Fruit fly (Drosophila melanogaster) whole organism, embryonic: ENCODE data around the gene Nca.

ENCODE experiments used
- ATbp ChIP-seq: fragments of 200-800 bp; sonication (Bioruptor generic); optimal IDR thresholded peaks from 2 replicates; lab custom pipeline; 2017; ENCODE audit warnings: missing biosample characterization, mild to moderate bottlenecking, missing genetic modification characterization, missing genetic modification reagents
- Adf1 ChIP-seq: fragments of 200-800 bp; sonication (Bioruptor generic); IDR thresholded peaks from 2 replicates; pipeline ENCODE4 v1.3.6; 2022; ENCODE audit warnings: missing biosample characterization, missing genetic modification characterization
- Aef1 ChIP-seq: fragments of 200-800 bp; sonication (Bioruptor generic); IDR thresholded peaks from 3 replicates; pipeline ENCODE4 v1.3.6; 2022; ENCODE audit warnings: missing biosample characterization, missing genetic modification characterization
- CG11398 ChIP-seq: fragments of 200-800 bp; sonication (Bioruptor generic); optimal IDR thresholded peaks from 2 replicates; lab custom pipeline; 2016; ENCODE audit warnings: missing biosample characterization, missing genetic modification characterization
- CG12219 ChIP-seq: fragments of 200-800 bp; sonication (Bioruptor generic); optimal IDR thresholded peaks from 3 replicates; lab custom pipeline; 2018; ENCODE audit warnings: missing biosample characterization, mild to moderate bottlenecking, missing genetic modification characterization
- CG14710 ChIP-seq: fragments of 200-800 bp; sonication (Bioruptor generic); optimal IDR thresholded peaks from 3 replicates; lab custom pipeline; 2019; ENCODE audit warnings: missing biosample characterization, mild to moderate bottlenecking, missing genetic modification characterization, moderate library complexity
- CG14965 ChIP-seq: fragments of 200-800 bp; sonication (Bioruptor generic); optimal IDR thresholded peaks from 2 replicates; lab custom pipeline; 2016; ENCODE audit warnings: missing biosample characterization, missing genetic modification characterization, borderline replicate concordance
- CG1529 ChIP-seq: fragments of 200-800 bp; sonication (Bioruptor generic); optimal IDR thresholded peaks from 3 replicates; lab custom pipeline; 2018; ENCODE audit warnings: missing biosample characterization, missing genetic modification characterization
- CG15696 ChIP-seq: fragments of 200-800 bp; sonication (Bioruptor generic); optimal IDR thresholded peaks from 2 replicates; lab custom pipeline; 2019; ENCODE audit warnings: missing biosample characterization, mild to moderate bottlenecking, missing genetic modification characterization, moderate library complexity
- CG16815 ChIP-seq: fragments of 200-800 bp; sonication (Bioruptor generic); optimal IDR thresholded peaks from 3 replicates; lab custom pipeline; 2017; ENCODE audit warnings: missing biosample characterization, mild to moderate bottlenecking, missing genetic modification characterization
- CG1792 ChIP-seq: fragments of 200-800 bp; sonication (Bioruptor generic); optimal IDR thresholded peaks from 2 replicates; lab custom pipeline; 2016; ENCODE audit warnings: missing biosample characterization, missing genetic modification characterization
- CG18476 ChIP-seq: fragments of 200-800 bp; sonication (Bioruptor generic); optimal IDR thresholded peaks from 2 replicates; lab custom pipeline; 2016; ENCODE audit warnings: missing biosample characterization, mild to moderate bottlenecking, missing genetic modification characterization
- CG18619 ChIP-seq: fragments of 200-800 bp; sonication (Bioruptor generic); optimal IDR thresholded peaks from 3 replicates; lab custom pipeline; 2017; ENCODE audit warnings: missing biosample characterization, mild to moderate bottlenecking, missing genetic modification characterization
- CG31388 ChIP-seq: fragments of 200-800 bp; sonication (Bioruptor generic); optimal IDR thresholded peaks from 2 replicates; lab custom pipeline; 2016; ENCODE audit warnings: missing biosample characterization, missing genetic modification characterization
- CG34422 ChIP-seq: fragments of 200-800 bp; sonication (Bioruptor generic); IDR thresholded peaks from 3 replicates; pipeline ENCODE4 v1.3.6; 2022; ENCODE audit warnings: missing biosample characterization, missing genetic modification characterization
- CG4617 ChIP-seq: fragments of 200-800 bp; sonication (Bioruptor generic); optimal IDR thresholded peaks from 3 replicates; lab custom pipeline; 2016; ENCODE audit warnings: missing biosample characterization, missing genetic modification characterization, borderline replicate concordance
- CG4730 ChIP-seq: fragments of 200-800 bp; sonication (Bioruptor generic); IDR thresholded peaks from 2 replicates; pipeline ENCODE4 v1.3.6; 2022; ENCODE audit warnings: missing biosample characterization, missing genetic modification characterization
- CG7271 ChIP-seq: fragments of 200-800 bp; sonication (Bioruptor generic); optimal IDR thresholded peaks from 2 replicates; lab custom pipeline; 2018; ENCODE audit warnings: missing biosample characterization, mild to moderate bottlenecking, missing genetic modification characterization, moderate library complexity
- CG9215 ChIP-seq: fragments of 200-800 bp; sonication (Bioruptor generic); IDR thresholded peaks from 2 replicates; pipeline ENCODE4 v1.3.6; 2022; ENCODE audit warnings: missing biosample characterization, missing genetic modification characterization
- Doc3 ChIP-seq: fragments of 200-800 bp; sonication (Bioruptor generic); IDR thresholded peaks from 3 replicates; pipeline ENCODE4 v1.3.6; 2022; ENCODE audit warnings: missing biosample characterization, missing genetic modification characterization; ENCODE audit not compliant: partially characterized antibody
- Dref ChIP-seq: fragments of 200-800 bp; sonication (Bioruptor generic); IDR thresholded peaks from 2 replicates; pipeline ENCODE4 v1.3.6; 2022; ENCODE audit warnings: missing biosample characterization, missing genetic modification characterization
- ERR ChIP-seq: fragments of 200-800 bp; sonication (Bioruptor generic); optimal IDR thresholded peaks from 2 replicates; lab custom pipeline; 2016; ENCODE audit warnings: missing biosample characterization, missing genetic modification characterization
- Ets65A ChIP-seq: fragments of 200-800 bp; sonication (Bioruptor generic); peaks from one replicate; lab custom pipeline; 2016; ENCODE audit warnings: missing biosample characterization, missing genetic modification characterization
- HHEX ChIP-seq: fragments of 200-800 bp; sonication (Bioruptor generic); optimal IDR thresholded peaks from 3 replicates; lab custom pipeline; 2017; ENCODE audit warnings: missing biosample characterization, mild to moderate bottlenecking, missing genetic modification characterization, missing genetic modification reagents
- Hr51 ChIP-seq, 2 experiments: fragments of 200-800 bp; sonication (Bioruptor generic); optimal IDR thresholded peaks; 2 replicates in 1 of 2; 3 replicates in 1 of 2; lab custom pipeline; 2016 to 2018; ENCODE audit warnings: missing biosample characterization in 2 of 2, missing genetic modification characterization in 2 of 2, mild to moderate bottlenecking in 1 of 2, moderate library complexity in 1 of 2
- Lhr ChIP-seq: fragments of 200-800 bp; sonication (Bioruptor generic); optimal IDR thresholded peaks from 3 replicates; lab custom pipeline; 2017; ENCODE audit warnings: mild to moderate bottlenecking, missing biosample characterization, missing genetic modification reagents, missing genetic modification characterization
- Meics ChIP-seq: fragments of 200-800 bp; sonication (Bioruptor generic); optimal IDR thresholded peaks from 2 replicates; lab custom pipeline; 2017; ENCODE audit warnings: missing biosample characterization, mild to moderate bottlenecking, missing genetic modification characterization
- NC2α ChIP-seq: fragments of 200-800 bp; sonication (Bioruptor generic); optimal IDR thresholded peaks from 2 replicates; lab custom pipeline; 2016; ENCODE audit warnings: missing biosample characterization, missing genetic modification characterization
- Scr ChIP-seq: fragments of 200-800 bp; sonication (Bioruptor generic); IDR thresholded peaks from 2 replicates; pipeline ENCODE4 v1.3.6; 2022; ENCODE audit warnings: missing biosample characterization, missing genetic modification characterization; ENCODE audit not compliant: partially characterized antibody
- Six4 ChIP-seq: fragments of 200-800 bp; sonication (Bioruptor generic); optimal IDR thresholded peaks from 2 replicates; lab custom pipeline; 2016; ENCODE audit warnings: missing biosample characterization, missing genetic modification characterization
- Sry-δ ChIP-seq: fragments of 200-800 bp; sonication (Bioruptor generic); optimal IDR thresholded peaks from 2 replicates; lab custom pipeline; 2016; ENCODE audit warnings: missing biosample characterization, missing genetic modification characterization
- bigmax ChIP-seq: fragments of 200-800 bp; sonication (Bioruptor generic); optimal IDR thresholded peaks from 2 replicates; lab custom pipeline; 2018; ENCODE audit warnings: missing biosample characterization, mild to moderate bottlenecking, missing genetic modification characterization
- cad ChIP-seq: fragments of >200 bp; optimal IDR thresholded peaks from 2 replicates; lab custom pipeline; 2017; ENCODE audit warnings: missing biosample characterization, missing genetic modification characterization
- cato ChIP-seq: fragments of 200-800 bp; sonication (Bioruptor generic); optimal IDR thresholded peaks from 2 replicates; lab custom pipeline; 2016; ENCODE audit warnings: missing biosample characterization, missing genetic modification characterization, borderline replicate concordance
- cg ChIP-seq: fragments of 200-800 bp; sonication (Bioruptor generic); optimal IDR thresholded peaks from 3 replicates; lab custom pipeline; 2019; ENCODE audit warnings: missing biosample characterization, mild to moderate bottlenecking, missing genetic modification characterization, moderate library complexity
- croc ChIP-seq: fragments of 200-800 bp; sonication (Bioruptor generic); conservative IDR thresholded peaks from 3 replicates; pipeline ENCODE4 v1.3.6; 2022; ENCODE audit warnings: missing biosample characterization, missing genetic modification characterization
- crp ChIP-seq, 2 experiments: fragments of 200-800 bp; sonication (Bioruptor generic); optimal IDR thresholded peaks; 2 replicates in 1 of 2; 3 replicates in 1 of 2; lab custom pipeline; 2017; ENCODE audit warnings: missing biosample characterization in 2 of 2, missing genetic modification characterization in 2 of 2, mild to moderate bottlenecking in 1 of 2, moderate library complexity in 1 of 2
- dmrt11E ChIP-seq: fragments of 200-800 bp; sonication (Bioruptor generic); optimal IDR thresholded peaks from 3 replicates; lab custom pipeline; 2018; ENCODE audit warnings: missing biosample characterization, mild to moderate bottlenecking, missing genetic modification characterization, moderate library complexity
- en ChIP-seq: fragments of 200-800 bp; sonication (Bioruptor generic); optimal IDR thresholded peaks from 2 replicates; lab custom pipeline; 2016; ENCODE audit warnings: missing biosample characterization, missing genetic modification characterization
- esg ChIP-seq: fragments of 200-800 bp; sonication (Bioruptor generic); conservative IDR thresholded peaks from 2 replicates; pipeline ENCODE4 v1.3.6; 2022; ENCODE audit warnings: missing biosample characterization, missing genetic modification characterization
- eyg ChIP-seq: fragments of 200-800 bp; sonication (Bioruptor generic); optimal IDR thresholded peaks from 3 replicates; lab custom pipeline; 2016; ENCODE audit warnings: missing biosample characterization, missing genetic modification characterization
- grn ChIP-seq: fragments of 200-800 bp; sonication (Bioruptor generic); optimal IDR thresholded peaks from 3 replicates; lab custom pipeline; 2017; ENCODE audit warnings: missing biosample characterization, missing genetic modification characterization
- jigr1 ChIP-seq: fragments of 200-800 bp; sonication (Bioruptor generic); IDR thresholded peaks from 3 replicates; pipeline ENCODE4 v1.3.6; 2022; ENCODE audit warnings: missing biosample characterization, missing genetic modification characterization
- jing ChIP-seq: fragments of 200-800 bp; sonication (Bioruptor generic); optimal IDR thresholded peaks from 2 replicates; lab custom pipeline; 2018; ENCODE audit warnings: missing biosample characterization, mild to moderate bottlenecking, missing genetic modification characterization
- lmd ChIP-seq: fragments of 200-800 bp; sonication (Bioruptor generic); IDR thresholded peaks from 2 replicates; pipeline ENCODE4 v1.3.6; 2022; ENCODE audit warnings: missing biosample characterization, missing genetic modification characterization
- oc ChIP-seq: fragments of 200-800 bp; sonication (Bioruptor generic); optimal IDR thresholded peaks from 2 replicates; lab custom pipeline; 2018; ENCODE audit warnings: missing biosample characterization, mild to moderate bottlenecking, missing genetic modification characterization, moderate library complexity
- org-1 ChIP-seq: fragments of 200-800 bp; sonication (Bioruptor generic); optimal IDR thresholded peaks from 2 replicates; lab custom pipeline; 2017; ENCODE audit warnings: missing biosample characterization, missing genetic modification characterization
- phol ChIP-seq: fragments of 200-800 bp; sonication (Bioruptor generic); optimal IDR thresholded peaks from 3 replicates; lab custom pipeline; 2018; ENCODE audit warnings: missing biosample characterization, mild to moderate bottlenecking, missing genetic modification characterization, moderate library complexity
- ro ChIP-seq: fragments of 200-800 bp; sonication (Bioruptor generic); IDR thresholded peaks from 2 replicates; pipeline ENCODE4 v1.3.6; 2022; ENCODE audit warnings: missing biosample characterization, missing genetic modification characterization
- vvl ChIP-seq: fragments of 200-800 bp; sonication (Bioruptor generic); IDR thresholded peaks from 2 replicates; pipeline ENCODE4 v1.3.6; 2022; ENCODE audit warnings: missing biosample characterization, missing genetic modification characterization
- wor ChIP-seq: fragments of 200-800 bp; sonication (Bioruptor generic); IDR thresholded peaks from 2 replicates; pipeline ENCODE4 v1.3.6; 2022; ENCODE audit warnings: missing biosample characterization, missing genetic modification characterization

Gene Nca

dm6 chr3L:19991714-19992231 is at the start of gene Nca, which contains the start of gene CG7646 (continued):
- no peak for TF ChIP-seq CG7271 (tag; lab: Kevin White, UChicago)
- TF ChIP-seq CG18619 (GFP tag; lab: Kevin White, UChicago) = no peak
- TF ChIP-seq ERR (GFP tag; lab: Kevin White, UChicago) = no peak
- TF ChIP-seq Ets65A (GFP tag; lab: Kevin White, UChicago) = peak; percentile 86
- TF ChIP-seq vvl = no peak
- no peak for TF ChIP-seq jing (GFP tag; lab: Kevin White, UChicago)
- no peak for TF ChIP-seq esg (GFP tag; lab: Robert Waterston, UW)
- TF ChIP-seq cad (GFP tag; lab: Kevin White, UChicago) = peak; percentile 14
- TF ChIP-seq CG18476 (GFP tag; lab: Kevin White, UChicago) = no peak
- no peak for TF ChIP-seq CG16815 (GFP tag; lab: Kevin White, UChicago)
- TF ChIP-seq CG1529 (GFP tag; lab: Kevin White, UChicago) = no peak
- TF ChIP-seq CG11398 (GFP tag; lab: Kevin White, UChicago) = no peak
- no peak for TF ChIP-seq cato
- no peak for TF ChIP-seq CG31388 (GFP tag; lab: Kevin White, UChicago)
- TF ChIP-seq Doc3 (GFP tag; lab: Robert Waterston, UW) = peak; percentile 86
- no peak for TF ChIP-seq oc (tag; lab: Kevin White, UChicago)
- no peak for TF ChIP-seq Six4 (GFP tag; lab: Kevin White, UChicago)
- TF ChIP-seq wor = no peak
- TF ChIP-seq phol (tag; lab: Kevin White, UChicago) = peak; percentile 13
- peak; percentile 47 for TF ChIP-seq CG15696
- no peak for TF ChIP-seq Aef1 (GFP tag; lab: Robert Waterston, UW)
- no peak for TF ChIP-seq bigmax (GFP tag; lab: Kevin White, UChicago)
- peak; percentile 21 for TF ChIP-seq cg
- TF ChIP-seq Lhr (GFP tag; lab: Kevin White, UChicago) = no peak
- TF ChIP-seq ro (GFP tag; lab: Robert Waterston, UW) = no peak
- no peak for TF ChIP-seq org-1 (GFP tag; lab: Kevin White, UChicago)
- TF ChIP-seq CG34422 (GFP tag; lab: Robert Waterston, UW) = no peak; the same call in 2 of the 3 replicates
- no peak for TF ChIP-seq croc (GFP tag; lab: Robert Waterston, UW)
- no peak for TF ChIP-seq eyg (GFP tag; lab: Kevin White, UChicago)
- TF ChIP-seq CG4730 = no peak
- no peak for TF ChIP-seq en (GFP tag; lab: Kevin White, UChicago)
- no peak for TF ChIP-seq lmd (GFP tag; lab: Robert Waterston, UW)
- TF ChIP-seq Sry-δ = peak; percentile 92
- no peak for TF ChIP-seq Meics (GFP tag; lab: Kevin White, UChicago)
- TF ChIP-seq CG1792 = no peak
- peak; percentile 91 for TF ChIP-seq Dref (GFP tag; lab: Robert Waterston, UW)
- TF ChIP-seq CG9215 (GFP tag; lab: Robert Waterston, UW) = no peak
- peak; percentile 65 for TF ChIP-seq CG4617 (GFP tag; lab: Kevin White, UChicago)
- no peak for TF ChIP-seq dmrt11E (tag; lab: Kevin White, UChicago)
- TF ChIP-seq CG12219 = no peak
- TF ChIP-seq grn (GFP tag; lab: Kevin White, UChicago) = no peak
- TF ChIP-seq CG14710 (tag; lab: Kevin White, UChicago) = peak; percentile 46
- no peak for TF ChIP-seq CG14965 (GFP tag; lab: Kevin White, UChicago)
- TF ChIP-seq jigr1 (GFP tag; lab: Robert Waterston, UW) = no peak
- TF ChIP-seq NC2α = no peak
- peak; percentile 93 for TF ChIP-seq Scr (GFP tag; lab: Robert Waterston, UW)
- no peak for TF ChIP-seq HHEX (GFP tag; lab: Kevin White, UChicago)
- no peak for TF ChIP-seq Adf1
- peak in 1 of 2 experiments; percentile 4 for TF ChIP-seq Hr51 (GFP tag; optimal IDR thresholded peaks at IDR 0.05; lab: Kevin White, UChicago)
- peak; percentile 27 for TF ChIP-seq ATbp
- no peak for TF ChIP-seq crp (GFP tag; optimal IDR thresholded peaks at IDR 0.05; lab: Kevin White, UChicago)
